Fruit fly (Drosophila melanogaster): Measurements from ENCODE around the gene CG11360.

CG11360 gene

dm6 chr4:696638-697037 is 25.7 kb downstream of the CG11360 start (continued):
- peak; percentile 92 for TF ChIP-seq Doc3 (GFP tag; IDR thresholded peaks at IDR 0.05; ENCODE audit: partially characterized antibody)
- TF ChIP-seq ftz-f1 (GFP tag; optimal IDR thresholded peaks at IDR 0.05) = no peak
- no peak for TF ChIP-seq kay (GFP tag; optimal IDR thresholded peaks at IDR 0.05)
- TF ChIP-seq CG10366 (GFP tag; IDR thresholded peaks at IDR 0.05) = no peak
- no peak for TF ChIP-seq jing (GFP tag; optimal IDR thresholded peaks at IDR 0.05)
- TF ChIP-seq vnd (GFP tag; IDR thresholded peaks at IDR 0.05; ENCODE audit: partially characterized antibody) = no peak; the same call in 2 of the 3 replicates
- no peak for TF ChIP-seq CG1792 (GFP tag; optimal IDR thresholded peaks at IDR 0.05)
- TF ChIP-seq hbn (GFP tag; IDR thresholded peaks at IDR 0.05; ENCODE audit: partially characterized antibody) = no peak; the same call in 1 of the 2 replicates
- peak; percentile 64 for TF ChIP-seq Myb (GFP tag; optimal IDR thresholded peaks at IDR 0.05)
- no peak for TF ChIP-seq B-H1 (GFP tag; IDR thresholded peaks at IDR 0.05)
- TF ChIP-seq CG2889 (GFP tag; IDR thresholded peaks at IDR 0.05) = no peak
- peak; percentile 25 for TF ChIP-seq CG12155 (GFP tag; optimal IDR thresholded peaks at IDR 0.05)
- no peak for TF ChIP-seq CG3407 (GFP tag; optimal IDR thresholded peaks at IDR 0.05)
- TF ChIP-seq CG2129 (GFP tag; IDR thresholded peaks at IDR 0.05; ENCODE audit: partially characterized antibody) = peak; percentile 67
- TF ChIP-seq CG9932 (GFP tag; IDR thresholded peaks at IDR 0.05) = no peak
- no peak for TF ChIP-seq lbe (GFP tag; optimal IDR thresholded peaks at IDR 0.05)
- TF ChIP-seq CG15601 (tag; optimal IDR thresholded peaks at IDR 0.05) = no peak
- no peak for TF ChIP-seq CG4424 (GFP tag; optimal IDR thresholded peaks at IDR 0.05)
- no peak for TF ChIP-seq bab2 (GFP tag; optimal IDR thresholded peaks at IDR 0.05)
- no peak for TF ChIP-seq tll (GFP tag; optimal IDR thresholded peaks at IDR 0.05)
- TF ChIP-seq Usf (GFP tag; optimal IDR thresholded peaks at IDR 0.05) = no peak
- TF ChIP-seq lab (GFP tag; optimal IDR thresholded peaks at IDR 0.05) = no peak
- TF ChIP-seq klu (GFP tag; IDR thresholded peaks at IDR 0.05) = no peak
- TF ChIP-seq CG3065 (GFP tag; optimal IDR thresholded peaks at IDR 0.05) = no peak
- no peak for TF ChIP-seq Hmr (GFP tag; optimal IDR thresholded peaks at IDR 0.05)
- peak; percentile 93 for TF ChIP-seq Med (GFP tag)
- TF ChIP-seq CG2199 (GFP tag; IDR thresholded peaks at IDR 0.05) = peak; percentile 91
- peak; percentile 35 for TF ChIP-seq CG13424 (tag; optimal IDR thresholded peaks at IDR 0.05)
- no peak for TF ChIP-seq vfl (GFP tag; optimal IDR thresholded peaks at IDR 0.05)
- TF ChIP-seq gem (tag; optimal IDR thresholded peaks at IDR 0.05) = peak; percentile 31
- no peak for TF ChIP-seq ATbp (GFP tag; optimal IDR thresholded peaks at IDR 0.05)
- peak; percentile 34 for TF ChIP-seq CG17568 (GFP tag; optimal IDR thresholded peaks at IDR 0.05)
- TF ChIP-seq CG6683 (GFP tag; optimal IDR thresholded peaks at IDR 0.05) = no peak
- no peak for TF ChIP-seq CG7372 (GFP tag; IDR thresholded peaks at IDR 0.05)
- no peak for TF ChIP-seq pita (GFP tag; optimal IDR thresholded peaks at IDR 0.05)
- no peak for TF ChIP-seq dan (GFP tag; IDR thresholded peaks at IDR 0.05)
- no peak for TF ChIP-seq CG3847 (GFP tag; IDR thresholded peaks at IDR 0.05)
- TF ChIP-seq shn (GFP tag; optimal IDR thresholded peaks at IDR 0.05) = no peak
- no peak for TF ChIP-seq seq (GFP tag; IDR thresholded peaks at IDR 0.05)
- TF ChIP-seq CG7839 (tag; optimal IDR thresholded peaks at IDR 0.05) = peak; percentile 17
- peak; percentile 21 for TF ChIP-seq dm (GFP tag; optimal IDR thresholded peaks at IDR 0.05)
- TF ChIP-seq CoRest (tag; optimal IDR thresholded peaks at IDR 0.05) = peak; percentile 51
- peak; percentile 27 for TF ChIP-seq Dp (GFP tag; optimal IDR thresholded peaks at IDR 0.05)
- peak; percentile 39 for TF ChIP-seq CG4617 (GFP tag; optimal IDR thresholded peaks at IDR 0.05; ENCODE audit: borderline replicate concordance)
- peak; percentile 1 for TF ChIP-seq dmrt11E (tag; optimal IDR thresholded peaks at IDR 0.05)
- TF ChIP-seq Sox102F (GFP tag; optimal IDR thresholded peaks at IDR 0.05) = no peak
- TF ChIP-seq Gug (GFP tag; IDR thresholded peaks at IDR 0.05) = no peak; the same call in 3 of the 4 replicates
- TF ChIP-seq row (GFP tag; IDR thresholded peaks at IDR 0.05) = peak; percentile 96
- no peak for TF ChIP-seq Optix (GFP tag; IDR thresholded peaks at IDR 0.05)
- TF ChIP-seq corto (GFP tag; optimal IDR thresholded peaks at IDR 0.05) = no peak
- peak; percentile 71 for TF ChIP-seq HmgD (GFP tag; optimal IDR thresholded peaks at IDR 0.05)
